Worm (Caenorhabditis elegans) whole organism, L1 larva: ENCODE measurements around the gene nspc-7.

Source experiments
- aly-2 ChIP-seq: fragments of 150-350 bp; optimal IDR thresholded peaks from 2 replicates; lab custom pipeline; 2014; ENCODE audit warnings: missing biosample characterization, missing genetic modification characterization
- ceh-90 ChIP-seq: sonication (generic microtip); optimal IDR thresholded peaks from 2 replicates; lab custom pipeline; 2016; ENCODE audit warnings: missing genetic modification characterization, missing compliant biosample characterization
- efl-1 ChIP-seq, 4 experiments: fragments of 150-350 bp; optimal IDR thresholded peaks in 3 of 4; peaks in 1 of 4; 1 replicate in 1 of 4; 2 replicates in 3 of 4; lab custom pipeline; 2014; ENCODE audit warnings: missing biosample characterization in 2 of 4, missing genetic modification characterization in 2 of 4, missing genetic modification reagents in 2 of 4
- egl-13 ChIP-seq: sonication (generic microtip); optimal IDR thresholded peaks from 2 replicates; lab custom pipeline; 2016; ENCODE audit warnings: missing genotype, missing genetic modification reagents, missing genetic modification characterization, missing compliant biosample characterization
- hpl-2 ChIP-seq: fragments of 150-350 bp; optimal IDR thresholded peaks from 2 replicates; lab custom pipeline; 2014; ENCODE audit warnings: missing biosample characterization, missing genetic modification reagents, missing genetic modification characterization
- lin-15B ChIP-seq: fragments of 150-350 bp; sonication (generic microtip); optimal IDR thresholded peaks from 3 replicates; lab custom pipeline; 2014; ENCODE audit warnings: missing biosample characterization, missing genetic modification characterization
- unc-130 ChIP-seq: fragments of 150-350 bp; optimal IDR thresholded peaks from 2 replicates; lab custom pipeline; 2017; ENCODE audit warnings: missing biosample characterization, missing genetic modification characterization, inconsistent platforms

DNA sequence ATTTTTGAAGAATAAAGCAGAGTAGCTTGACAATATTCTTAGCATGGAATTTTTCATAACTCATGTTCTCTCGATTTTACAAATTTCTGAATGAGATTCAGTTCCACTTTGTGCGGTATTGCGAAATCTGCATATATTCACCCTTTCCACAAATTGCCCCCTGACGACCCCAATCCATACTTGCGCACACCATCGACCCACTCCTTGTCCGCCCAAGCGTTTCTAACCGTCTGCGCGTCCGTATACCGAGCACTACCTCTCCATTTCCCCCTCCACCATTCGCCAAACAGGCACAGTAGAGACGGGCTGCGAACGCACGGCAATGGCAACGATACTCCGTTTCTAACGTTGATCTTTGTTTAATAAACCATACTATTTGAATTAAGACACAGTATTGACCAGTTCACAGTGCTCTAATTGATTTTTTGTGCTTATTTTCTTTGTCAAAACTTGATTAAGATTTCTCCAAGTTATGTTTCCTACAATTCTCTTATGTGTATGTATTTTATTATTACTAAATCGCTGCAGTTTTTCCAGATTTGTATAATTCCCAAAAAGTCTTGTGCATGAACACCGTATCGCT is 15.0 kb downstream of the nspc-7 start, which contains the start of gene utx-1:
- TF ChIP-seq efl-1 (optimal IDR thresholded peaks at IDR 0.05; lab: Kevin White, UChicago) (peak in 1 of 2 experiments; percentile 24), efl-1 (GFP tag; optimal IDR thresholded peaks at IDR 0.05 in 1 of 2; lab: Kevin White, UChicago) (no peak), unc-130 (no peak), aly-2 (no peak), hpl-2 (no peak), egl-13 (tag; lab: Kevin White, UChicago) (no peak), lin-15B (tag; lab: Kevin White, UChicago) (no peak), ceh-90 (tag; lab: Kevin White, UChicago) (no peak)
